Fruit fly (Drosophila melanogaster) whole organism, pupa: ENCODE data around the gene lilli.

Experiments used
- CG10348 ChIP-seq: fragments of 200-800 bp; sonication (Bioruptor generic); IDR thresholded peaks from 2 replicates; pipeline ENCODE4 v1.3.6; 2022; ENCODE audit warnings: missing biosample characterization, missing genetic modification characterization
- CG12605 ChIP-seq: fragments of 200-800 bp; sonication (Bioruptor generic); IDR thresholded peaks from 2 replicates; pipeline ENCODE4 v1.3.6; 2022; ENCODE audit warnings: missing biosample characterization, missing genetic modification characterization
- CG13204 ChIP-seq: fragments of 200-800 bp; sonication (Bioruptor generic); optimal IDR thresholded peaks from 2 replicates; lab custom pipeline; 2018; ENCODE audit warnings: missing biosample characterization, mild to moderate bottlenecking, missing genetic modification characterization, moderate library complexity
- CG14655 ChIP-seq: fragments of 200-800 bp; sonication (Bioruptor generic); optimal IDR thresholded peaks from 3 replicates; lab custom pipeline; 2017; ENCODE audit warnings: mild to moderate bottlenecking, missing biosample characterization, missing genetic modification reagents, missing genetic modification characterization
- CG15710 ChIP-seq: fragments of 200-800 bp; sonication (Bioruptor generic); optimal IDR thresholded peaks from 2 replicates; lab custom pipeline; 2018; ENCODE audit warnings: missing biosample characterization, mild to moderate bottlenecking, missing genetic modification characterization, moderate library complexity
- CG17806 ChIP-seq: fragments of 200-800 bp; sonication (Bioruptor generic); optimal IDR thresholded peaks from 2 replicates; lab custom pipeline; 2018; ENCODE audit warnings: missing biosample characterization, mild to moderate bottlenecking, missing genetic modification characterization, moderate library complexity
- CG32121 ChIP-seq: fragments of 200-800 bp; sonication (Bioruptor generic); IDR thresholded peaks from 2 replicates; pipeline ENCODE4 v1.3.6; 2022; ENCODE audit warnings: missing biosample characterization, missing genetic modification characterization
- CG34367 ChIP-seq: fragments of 200-800 bp; sonication (Bioruptor generic); optimal IDR thresholded peaks from 2 replicates; lab custom pipeline; 2018; ENCODE audit warnings: missing biosample characterization, mild to moderate bottlenecking, missing genetic modification characterization
- CG4496 ChIP-seq: fragments of 200-800 bp; sonication (Bioruptor generic); IDR thresholded peaks from 3 replicates; pipeline ENCODE4 v1.3.6; 2022; ENCODE audit warnings: missing biosample characterization, missing genetic modification characterization
- CG8159 ChIP-seq: fragments of 200-800 bp; sonication (Bioruptor generic); optimal IDR thresholded peaks from 3 replicates; lab custom pipeline; 2018; ENCODE audit warnings: missing biosample characterization, mild to moderate bottlenecking, missing genetic modification characterization, moderate library complexity
- CG8301 ChIP-seq: fragments of 200-800 bp; sonication (Bioruptor generic); optimal IDR thresholded peaks from 2 replicates; lab custom pipeline; 2018; ENCODE audit warnings: missing biosample characterization, mild to moderate bottlenecking, missing genetic modification characterization
- CG9948 ChIP-seq: fragments of 200-800 bp; sonication (Bioruptor generic); optimal IDR thresholded peaks from 2 replicates; lab custom pipeline; 2018; ENCODE audit warnings: missing biosample characterization, mild to moderate bottlenecking, missing genetic modification characterization, moderate library complexity
- D1 ChIP-seq: fragments of 200-800 bp; sonication (Bioruptor generic); optimal IDR thresholded peaks from 2 replicates; lab custom pipeline; 2018; ENCODE audit warnings: missing biosample characterization, mild to moderate bottlenecking, missing genetic modification characterization, moderate library complexity
- EcR ChIP-seq: fragments of 200-800 bp; sonication (Bioruptor generic); optimal IDR thresholded peaks from 3 replicates; lab custom pipeline; 2019; ENCODE audit warnings: missing biosample characterization, missing genetic modification characterization, mild to moderate bottlenecking, moderate library complexity, missing genetic modification reagents
- Ets98B ChIP-seq: fragments of 200-800 bp; sonication (Bioruptor generic); IDR thresholded peaks from 2 replicates; pipeline ENCODE4 v1.3.6; 2022; ENCODE audit warnings: missing biosample characterization, missing genetic modification characterization
- Pif1A ChIP-seq: fragments of 200-800 bp; sonication (Bioruptor generic); optimal IDR thresholded peaks from 3 replicates; lab custom pipeline; 2016; ENCODE audit warnings: missing biosample characterization, missing genetic modification characterization
- Pif1B ChIP-seq: fragments of 200-800 bp; sonication (Bioruptor generic); optimal IDR thresholded peaks from 3 replicates; lab custom pipeline; 2016; ENCODE audit warnings: missing biosample characterization, missing genetic modification characterization
- Snoo ChIP-seq: fragments of 200-800 bp; sonication (Bioruptor generic); optimal IDR thresholded peaks from 3 replicates; lab custom pipeline; 2017; ENCODE audit warnings: missing biosample characterization, mild to moderate bottlenecking, missing genetic modification characterization, inconsistent platforms
- fd96Ca ChIP-seq: fragments of 200-800 bp; sonication (Bioruptor generic); IDR thresholded peaks from 3 replicates; pipeline ENCODE4 v1.3.6; 2022; ENCODE audit warnings: missing biosample characterization, missing genetic modification characterization
- gl ChIP-seq: fragments of 200-800 bp; sonication (Bioruptor generic); optimal IDR thresholded peaks from 2 replicates; lab custom pipeline; 2018; ENCODE audit warnings: missing biosample characterization, mild to moderate bottlenecking, missing genetic modification characterization
- rn ChIP-seq: fragments of 200-800 bp; sonication (Bioruptor generic); IDR thresholded peaks from 2 replicates; pipeline ENCODE4 v1.3.6; 2022; ENCODE audit warnings: missing biosample characterization, missing genetic modification characterization

The lilli gene

dm6 chr2L:2986776-2987175 is 101.0 kb downstream of the lilli start:
- TF ChIP-seq EcR (no peak), CG13204 (no peak), CG8159 (tag; lab: Kevin White, UChicago) (no peak), D1 (tag; lab: Kevin White, UChicago) (no peak), CG9948 (tag; lab: Kevin White, UChicago) (no peak), Ets98B (no peak), CG4496 (no peak), CG8301 (no peak), CG34367 (tag; lab: Kevin White, UChicago) (no peak), Snoo (no peak), gl (no peak), CG10348 (GFP tag; lab: Robert Waterston, UW) (no peak), CG12605 (GFP tag; lab: Robert Waterston, UW) (no peak), Pif1B (GFP tag; lab: Kevin White, UChicago) (no peak), CG32121 (no peak), rn (no peak), fd96Ca (no peak), CG14655 (no peak), CG17806 (no peak), CG15710 (tag; lab: Kevin White, UChicago) (no peak)

dm6 chr2L:2987681-2988381 is 102.1 kb downstream of the lilli start, which contains the start of the genes Chd1 and Bem46:
Gene Chd1, minus strand, starts transcription at chr2L:2987723.
Gene Bem46, plus strand, starts transcription at chr2L:2988116.
- TF ChIP-seq CG8159 (tag; lab: Kevin White, UChicago) (peak; percentile 85), CG12605 (GFP tag; lab: Robert Waterston, UW) (peak; percentile 71), CG9948 (tag; lab: Kevin White, UChicago) (peak; percentile 84), Ets98B (peak; percentile 64; the same call in 1 of the 2 replicates), gl (peak; percentile 34), EcR (no peak), Snoo (peak; percentile 79), CG4496 (peak; percentile 90), CG10348 (GFP tag; lab: Robert Waterston, UW) (no peak), Pif1B (GFP tag; lab: Kevin White, UChicago) (no peak), CG13204 (no peak), rn (peak; percentile 55; the same call in 1 of the 2 replicates), fd96Ca (peak; percentile 77), CG17806 (peak; percentile 75), CG34367 (tag; lab: Kevin White, UChicago) (peak; percentile 72), CG32121 (peak; percentile 76), CG15710 (tag; lab: Kevin White, UChicago) (peak; percentile 80)

dm6 chr2L:2992664-2993174 is 107.0 kb downstream of the lilli start, which contains the start of the genes okr and CG3558:
Gene okr, minus strand, starts transcription at chr2L:2992759.
Gene CG3558, plus strand, starts transcription at chr2L:2992870.
- TF ChIP-seq CG13204 (no peak), CG15710 (tag; lab: Kevin White, UChicago) (no peak), CG4496 (no peak), Ets98B (no peak), Pif1A (no peak), CG8159 (tag; lab: Kevin White, UChicago) (no peak), Pif1B (GFP tag; lab: Kevin White, UChicago) (no peak), EcR (no peak), CG8301 (no peak), gl (no peak), CG34367 (tag; lab: Kevin White, UChicago) (no peak), CG9948 (tag; lab: Kevin White, UChicago) (no peak), CG14655 (no peak), Snoo (no peak), D1 (tag; lab: Kevin White, UChicago) (no peak)

dm6 chr2L:2993236-2993635 is 107.5 kb downstream of the lilli start:
- TF ChIP-seq fd96Ca (no peak), Ets98B (no peak), D1 (tag; lab: Kevin White, UChicago) (no peak), CG34367 (tag; lab: Kevin White, UChicago) (no peak), CG9948 (tag; lab: Kevin White, UChicago) (no peak), CG8159 (tag; lab: Kevin White, UChicago) (no peak), Snoo (no peak), CG32121 (no peak), rn (no peak), CG8301 (no peak), Pif1B (GFP tag; lab: Kevin White, UChicago) (no peak), CG12605 (GFP tag; lab: Robert Waterston, UW) (no peak), CG4496 (no peak), CG17806 (no peak), Pif1A (no peak), CG15710 (tag; lab: Kevin White, UChicago) (no peak), CG14655 (no peak)

- TF ChIP-seq CG8159 (tag; lab: Kevin White, UChicago) (no peak), CG32121 (peak; percentile 21; the same call in 1 of the 2 replicates), fd96Ca (0 out of 3 replicates have a peak, but pooled peaks have one; percentile 22)
Measured at dm6 chr2L:2993702-2994101, 108.0 kb downstream of the lilli start.

dm6 chr2L:2999113-2999512 is 113.4 kb downstream of the lilli start, which contains the start of gene Ccdc85:
Gene Ccdc85, plus strand, starts transcription at chr2L:2999286.
- TF ChIP-seq EcR: peak; percentile 3
- TF ChIP-seq CG10348 (GFP tag; lab: Robert Waterston, UW): no peak
- no peak for TF ChIP-seq CG9948 (tag; lab: Kevin White, UChicago)
- TF ChIP-seq rn: no peak
- TF ChIP-seq CG12605 (GFP tag; lab: Robert Waterston, UW): 0 out of 2 replicates have a peak, but pooled peaks have one; percentile 11
- no peak for TF ChIP-seq CG14655
- TF ChIP-seq D1 (tag; lab: Kevin White, UChicago): no peak
- no peak for TF ChIP-seq CG8159 (tag; lab: Kevin White, UChicago)
- no peak for TF ChIP-seq Pif1B (GFP tag; lab: Kevin White, UChicago)
- TF ChIP-seq fd96Ca: no peak
- TF ChIP-seq CG8301: no peak
- TF ChIP-seq Pif1A: no peak
- TF ChIP-seq CG32121: no peak
- TF ChIP-seq, all 21 proteins: peak for 2
